Fruit fly (Drosophila melanogaster) whole organism, prepupa: ENCODE results near the gene wupA.

Experiments used
- Blimp-1 ChIP-seq: fragments of 200-800 bp; sonication (Bioruptor generic); optimal IDR thresholded peaks from 3 replicates; lab custom pipeline; 2017; ENCODE audit warnings: missing biosample characterization, missing genetic modification characterization, mild to moderate bottlenecking, moderate library complexity, missing genetic modification reagents
- CG10631 ChIP-seq: fragments of 200-800 bp; sonication (Bioruptor generic); optimal IDR thresholded peaks from 2 replicates; lab custom pipeline; 2016; ENCODE audit warnings: missing biosample characterization, missing genetic modification characterization
- CG10669 ChIP-seq: fragments of 200-800 bp; sonication (Bioruptor generic); optimal IDR thresholded peaks from 3 replicates; lab custom pipeline; 2018; ENCODE audit warnings: missing biosample characterization, mild to moderate bottlenecking, missing genetic modification characterization, moderate library complexity
- CG15336 ChIP-seq: fragments of 200-800 bp; sonication (Bioruptor generic); IDR thresholded peaks from 2 replicates; pipeline ENCODE4 v1.3.6; 2022; ENCODE audit warnings: missing biosample characterization, missing genetic modification characterization
- CG16779 ChIP-seq: fragments of 200-800 bp; sonication (Bioruptor generic); optimal IDR thresholded peaks from 3 replicates; lab custom pipeline; 2017; ENCODE audit warnings: missing biosample characterization, mild to moderate bottlenecking, missing genetic modification characterization
- CG3032 ChIP-seq: fragments of 200-800 bp; optimal IDR thresholded peaks from 2 replicates; lab custom pipeline; 2019; ENCODE audit warnings: missing biosample characterization, mild to moderate bottlenecking, missing genetic modification characterization, moderate library complexity
- CG31627 ChIP-seq: fragments of 200-800 bp; sonication (Bioruptor generic); optimal IDR thresholded peaks from 3 replicates; lab custom pipeline; 2016; ENCODE audit warnings: missing biosample characterization, missing genetic modification characterization
- CG6163 ChIP-seq: fragments of 200-800 bp; sonication (Bioruptor generic); IDR thresholded peaks from 3 replicates; pipeline ENCODE4 v1.3.6; 2022; ENCODE audit warnings: missing biosample characterization, missing genetic modification characterization
- CG6276 ChIP-seq: fragments of 200-800 bp; sonication (Bioruptor generic); optimal IDR thresholded peaks from 2 replicates; lab custom pipeline; 2017; ENCODE audit warnings: missing biosample characterization, mild to moderate bottlenecking, missing genetic modification characterization
- CG6854 ChIP-seq: fragments of 200-800 bp; sonication (Bioruptor generic); optimal IDR thresholded peaks from 2 replicates; lab custom pipeline; 2017; ENCODE audit warnings: missing biosample characterization, mild to moderate bottlenecking, missing genetic modification characterization
- Eip78C ChIP-seq: fragments of 200-800 bp; sonication (Bioruptor generic); peaks from one replicate; lab custom pipeline; 2016; ENCODE audit warnings: missing biosample characterization, missing genetic modification characterization
- Gug ChIP-seq: fragments of 200-800 bp; sonication (Bioruptor generic); IDR thresholded peaks from 2 replicates; pipeline ENCODE4 v1.3.6; 2022; ENCODE audit warnings: missing biosample characterization, missing genetic modification characterization
- Hr38 ChIP-seq: sonication (Bioruptor generic); optimal IDR thresholded peaks from 2 replicates; lab custom pipeline; 2016; ENCODE audit warnings: missing biosample characterization, missing genetic modification characterization
- Hr39 ChIP-seq: fragments of 200-800 bp; sonication (Bioruptor generic); optimal IDR thresholded peaks from 2 replicates; lab custom pipeline; 2016; ENCODE audit warnings: missing biosample characterization, missing genetic modification characterization
- Hr4 ChIP-seq: fragments of 200-800 bp; sonication (Bioruptor generic); optimal IDR thresholded peaks from 3 replicates; lab custom pipeline; 2016; ENCODE audit warnings: missing biosample characterization, missing genetic modification characterization
- Met ChIP-seq: fragments of 200-800 bp; sonication (Bioruptor generic); optimal IDR thresholded peaks from 3 replicates; lab custom pipeline; 2016; ENCODE audit warnings: missing biosample characterization, missing genetic modification characterization
- OdsH ChIP-seq: fragments of 200-800 bp; sonication (Bioruptor generic); optimal IDR thresholded peaks from 3 replicates; lab custom pipeline; 2016; ENCODE audit warnings: missing biosample characterization, missing genetic modification characterization
- Sox102F ChIP-seq: fragments of 200-800 bp; sonication (Bioruptor generic); optimal IDR thresholded peaks from 2 replicates; lab custom pipeline; 2016; ENCODE audit warnings: missing biosample characterization, mild to moderate bottlenecking, missing genetic modification characterization
- Sox14 ChIP-seq: fragments of 200-800 bp; sonication (Bioruptor generic); optimal IDR thresholded peaks from 3 replicates; lab custom pipeline; 2016; ENCODE audit warnings: missing biosample characterization, missing genetic modification characterization
- cyc ChIP-seq: fragments of 200-800 bp; sonication (Bioruptor generic); optimal IDR thresholded peaks from 3 replicates; lab custom pipeline; 2016; ENCODE audit warnings: missing biosample characterization, missing genetic modification characterization
- dac ChIP-seq: fragments of 200-800 bp; sonication (Bioruptor generic); optimal IDR thresholded peaks from 2 replicates; lab custom pipeline; 2017; ENCODE audit warnings: missing biosample characterization, mild to moderate bottlenecking, missing genetic modification characterization
- dsx ChIP-seq: fragments of 200-800 bp; optimal IDR thresholded peaks from 3 replicates; lab custom pipeline; 2019; ENCODE audit warnings: missing biosample characterization, mild to moderate bottlenecking, missing genetic modification characterization, moderate library complexity; ENCODE audit not compliant: poor library complexity, severe bottlenecking
- eg ChIP-seq: fragments of 200-800 bp; sonication (Bioruptor generic); IDR thresholded peaks from 3 replicates; pipeline ENCODE4 v1.3.6; 2022; ENCODE audit warnings: missing biosample characterization, missing genetic modification characterization
- fkh ChIP-seq: fragments of 200-800 bp; sonication (Bioruptor generic); optimal IDR thresholded peaks from 3 replicates; lab custom pipeline; 2017; ENCODE audit warnings: missing biosample characterization, mild to moderate bottlenecking, missing genetic modification characterization, moderate library complexity
- pdm3 ChIP-seq: fragments of 200-800 bp; sonication (Bioruptor generic); optimal IDR thresholded peaks from 3 replicates; lab custom pipeline; 2016; ENCODE audit warnings: missing biosample characterization, missing genetic modification characterization
- salr ChIP-seq, 2 experiments: fragments of 200-800 bp; sonication (Bioruptor generic); optimal IDR thresholded peaks; 3 replicates each; lab custom pipeline; 2016 to 2018; ENCODE audit warnings: missing biosample characterization in 2 of 2, missing genetic modification characterization in 2 of 2, mild to moderate bottlenecking in 1 of 2
- spab ChIP-seq: fragments of 200-800 bp; sonication (Bioruptor generic); optimal IDR thresholded peaks from 2 replicates; lab custom pipeline; 2017; ENCODE audit warnings: missing biosample characterization, mild to moderate bottlenecking, missing genetic modification characterization, missing genetic modification reagents
- ss ChIP-seq, 2 experiments: fragments of 200-800 bp; sonication (Bioruptor generic); optimal IDR thresholded peaks; 2 replicates in 1 of 2; 3 replicates in 1 of 2; lab custom pipeline; 2017 to 2018; ENCODE audit warnings: mild to moderate bottlenecking in 2 of 2, missing biosample characterization in 2 of 2, missing genetic modification characterization in 2 of 2, moderate library complexity in 1 of 2
- svp ChIP-seq: fragments of 200-800 bp; sonication (Bioruptor generic); peaks from one replicate; lab custom pipeline; 2016; ENCODE audit warnings: missing biosample characterization, missing genetic modification characterization
- vri ChIP-seq: fragments of 200-800 bp; sonication (Bioruptor generic); optimal IDR thresholded peaks from 3 replicates; lab custom pipeline; 2016; ENCODE audit warnings: missing biosample characterization, mild to moderate bottlenecking, missing genetic modification characterization

Gene wupA

DNA sequence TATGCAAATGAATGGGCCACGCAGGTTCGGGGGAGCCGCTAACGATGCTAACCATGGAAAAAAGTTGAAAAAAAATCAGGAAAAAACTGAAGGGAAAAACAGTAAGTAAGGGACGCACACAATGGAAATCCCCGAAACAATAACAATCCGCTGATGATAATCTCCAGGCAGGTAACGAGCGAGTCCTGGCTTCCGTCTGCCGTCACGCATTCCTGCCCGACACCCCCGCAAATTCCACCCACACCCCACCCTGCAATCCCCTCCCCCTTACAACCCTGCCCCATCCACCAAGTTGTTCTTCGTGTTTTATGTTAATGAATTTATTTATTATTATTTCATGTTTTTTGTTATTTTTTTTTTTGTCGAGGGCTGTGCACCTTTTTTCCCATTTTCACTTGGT lies 34.6 kb upstream of the wupA start:
- no peak for TF ChIP-seq CG10631 (GFP tag; lab: Kevin White, UChicago)
- TF ChIP-seq cyc (GFP tag; lab: Kevin White, UChicago) = no peak
- no peak for TF ChIP-seq dsx (GFP tag; lab: Kevin White, UChicago)
- no peak for TF ChIP-seq Gug (GFP tag; lab: Robert Waterston, UW)
- TF ChIP-seq Blimp-1 (GFP tag; lab: Kevin White, UChicago) = no peak
- no peak for TF ChIP-seq Sox102F (GFP tag; lab: Kevin White, UChicago)
- no peak for TF ChIP-seq Hr39 (GFP tag; lab: Kevin White, UChicago)
- no peak for TF ChIP-seq eg (GFP tag; lab: Robert Waterston, UW)
- no peak for TF ChIP-seq svp (GFP tag; lab: Kevin White, UChicago)
- TF ChIP-seq, all 60 proteins: peak for 0

DNA sequence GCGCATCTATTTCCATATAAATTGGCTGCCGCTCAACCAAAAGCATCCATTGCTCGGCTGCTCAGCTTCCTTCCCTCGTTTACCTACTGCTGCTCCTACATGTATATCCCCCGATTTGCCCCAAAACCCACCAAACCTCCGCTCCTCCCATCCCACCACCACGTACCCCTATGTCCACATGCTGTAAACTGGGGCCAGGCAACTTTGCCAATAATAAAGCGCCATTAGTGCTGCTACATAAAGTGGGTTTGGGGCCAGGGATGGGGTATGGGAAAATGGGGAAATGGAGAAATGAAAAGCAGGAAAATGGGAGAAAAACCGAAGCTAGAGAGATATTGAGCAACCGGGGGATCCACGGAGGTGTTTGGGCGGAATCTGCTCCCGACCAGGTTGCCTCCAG lies 32.6 kb upstream of the wupA start:
- TF ChIP-seq ss (GFP tag; optimal IDR thresholded peaks at IDR 0.05; lab: Kevin White, UChicago) = no peak
- TF ChIP-seq cyc (GFP tag; lab: Kevin White, UChicago) = no peak
- TF ChIP-seq pdm3 (GFP tag; lab: Kevin White, UChicago) = no peak
- no peak for TF ChIP-seq Hr4 (GFP tag; lab: Kevin White, UChicago)
- TF ChIP-seq spab = no peak
- no peak for TF ChIP-seq CG16779 (tag; lab: Kevin White, UChicago)
- TF ChIP-seq CG6276 = no peak
- TF ChIP-seq CG10669 (GFP tag; lab: Kevin White, UChicago) = no peak
- no peak for TF ChIP-seq Hr39 (GFP tag; lab: Kevin White, UChicago)

DNA sequence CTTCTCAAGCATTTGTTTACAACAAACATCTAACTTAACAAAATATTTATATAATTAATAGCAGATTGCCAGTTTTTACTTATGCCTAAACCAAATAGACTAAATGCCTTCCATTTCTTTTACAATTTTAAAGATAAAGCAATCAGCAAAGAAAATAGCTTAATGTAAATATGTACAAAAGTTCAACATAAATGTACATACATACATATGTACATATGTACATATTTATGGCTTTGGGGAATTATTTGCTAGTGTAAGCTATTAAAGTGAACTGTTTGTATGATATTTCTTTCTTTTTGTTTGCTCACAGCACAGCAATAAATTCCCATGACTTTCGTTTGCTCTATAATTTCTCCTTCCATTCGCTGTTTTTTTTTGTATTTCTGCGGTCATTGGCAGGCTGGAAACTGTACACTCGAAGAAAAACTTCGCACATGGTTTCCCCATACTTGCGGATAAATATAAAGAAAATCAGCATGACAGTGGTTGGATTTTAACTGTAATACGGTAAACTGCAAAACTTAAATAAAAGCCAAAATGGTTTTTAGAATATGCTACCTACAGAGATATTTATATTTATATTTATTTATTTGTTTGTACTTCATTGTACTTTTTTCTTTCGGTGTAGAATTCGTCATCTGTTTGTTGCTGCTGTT lies 24.3 kb upstream of the wupA start:
- TF ChIP-seq Sox102F (GFP tag; lab: Kevin White, UChicago) (no peak), spab (no peak), fkh (GFP tag; lab: Kevin White, UChicago) (peak; percentile 29), CG16779 (tag; lab: Kevin White, UChicago) (no peak), CG15336 (GFP tag; lab: Robert Waterston, UW) (no peak), Hr38 (no peak), CG10669 (GFP tag; lab: Kevin White, UChicago) (no peak), Met (no peak), CG6854 (GFP tag; lab: Kevin White, UChicago) (no peak), CG6163 (GFP tag; lab: Robert Waterston, UW) (no peak), CG31627 (GFP tag; lab: Kevin White, UChicago) (no peak), svp (GFP tag; lab: Kevin White, UChicago) (peak; percentile 6), Gug (GFP tag; lab: Robert Waterston, UW) (no peak), Sox14 (GFP tag; lab: Kevin White, UChicago) (no peak), CG10631 (GFP tag; lab: Kevin White, UChicago) (no peak)
- TF ChIP-seq, all 60 proteins: peak for 2

DNA sequence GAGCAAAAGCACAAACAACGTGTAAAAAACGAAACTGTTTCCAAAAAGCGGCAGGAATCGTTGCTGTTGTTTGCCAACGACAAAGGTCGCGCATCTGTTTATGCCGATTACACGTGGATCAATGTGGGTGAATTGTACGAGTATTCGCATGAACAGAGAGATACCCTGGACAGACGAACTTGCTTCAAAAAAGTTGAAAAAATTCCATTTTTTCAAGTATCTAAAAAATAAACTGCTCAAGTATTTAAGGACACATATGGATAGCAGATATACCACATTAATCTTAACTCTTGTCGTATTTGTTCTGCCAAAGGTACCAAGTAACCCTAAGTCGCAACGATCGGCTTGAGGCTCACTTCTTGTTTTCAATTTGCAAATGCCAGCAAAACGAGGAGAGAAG lies 23.2 kb upstream of the wupA start:
- peak; percentile 68 for TF ChIP-seq svp (GFP tag; lab: Kevin White, UChicago)
- TF ChIP-seq Eip78C (GFP tag; lab: Kevin White, UChicago) = peak; percentile 60
- no peak for TF ChIP-seq OdsH (GFP tag; lab: Kevin White, UChicago)

DNA sequence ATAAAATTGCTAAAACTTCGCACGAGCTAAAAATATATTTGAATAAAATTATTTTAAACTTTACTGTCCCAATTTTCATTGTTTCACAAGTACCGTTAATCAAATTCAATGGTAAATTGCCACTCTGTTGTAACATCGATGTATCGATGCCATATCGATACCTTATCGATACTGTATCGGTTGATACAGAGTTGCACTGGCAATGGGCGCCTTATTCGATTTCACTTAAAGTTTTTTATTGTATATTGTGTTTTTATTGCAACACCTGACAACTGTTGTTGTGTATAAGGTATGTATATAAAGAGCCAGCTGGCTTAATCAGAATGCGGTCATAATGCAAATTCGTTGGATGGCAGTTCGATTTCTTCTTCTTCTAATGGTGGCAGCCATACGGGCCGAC lies 21.6 kb upstream of the wupA start, which contains the start of gene CG43229:
TSS of gene CG43229 (plus strand) at position 246 of the 400 bp plus-strand sequence.
- TF ChIP-seq Hr38 (no peak), Eip78C (GFP tag; lab: Kevin White, UChicago) (peak; percentile 26)

DNA sequence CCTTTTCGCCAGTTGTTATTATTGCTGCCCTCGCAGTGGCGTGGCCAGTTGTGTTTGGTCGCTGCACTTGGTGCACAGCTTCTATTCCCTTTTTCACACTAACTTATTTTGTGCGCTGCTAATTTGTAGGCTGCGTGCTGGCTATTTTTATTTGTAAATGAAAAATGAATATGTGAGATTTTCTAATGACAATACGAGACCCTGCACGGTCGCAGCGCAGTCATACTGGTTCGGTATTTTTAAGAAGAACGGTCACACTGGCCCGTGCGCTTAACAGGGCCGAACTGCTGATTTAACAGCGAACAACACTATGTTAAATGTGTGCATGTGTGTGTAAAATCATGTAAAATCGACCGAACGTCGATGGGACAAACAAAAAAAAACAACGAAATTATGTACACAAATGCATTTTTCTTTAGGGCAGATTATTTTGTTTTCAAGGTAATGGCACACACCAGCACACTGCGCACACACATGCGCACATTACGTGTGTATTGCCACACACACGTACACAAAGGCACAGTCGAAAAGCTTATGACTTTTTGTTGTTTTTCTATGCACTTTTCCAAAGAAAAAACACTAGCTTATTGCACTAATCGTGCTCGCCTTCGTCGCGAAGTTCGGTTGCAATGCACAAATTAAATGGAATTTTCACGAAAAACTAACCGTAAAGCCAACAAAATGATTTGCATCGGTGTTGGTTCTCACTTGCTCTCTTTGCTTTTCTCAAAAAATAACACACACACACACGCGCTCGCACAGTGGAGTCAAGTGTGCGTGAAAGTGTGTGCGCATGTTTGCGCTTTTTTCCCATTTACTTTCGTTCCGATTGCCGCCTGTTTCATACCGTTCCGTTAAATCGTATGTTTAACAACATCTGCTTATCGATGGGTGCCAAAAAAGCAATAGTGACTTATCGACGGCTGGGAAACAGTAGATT lies 20.5 kb upstream of the wupA start, which contains the start of gene ari-1:
TSS of gene ari-1 (minus strand) at position 875 of the 940 bp plus-strand sequence.
- TF ChIP-seq vri (GFP tag; lab: Kevin White, UChicago) (peak; percentile 13), CG3032 (tag; lab: Kevin White, UChicago) (no peak), Met (no peak), Eip78C (GFP tag; lab: Kevin White, UChicago) (peak; percentile 67), dac (peak; percentile 12), Sox102F (GFP tag; lab: Kevin White, UChicago) (peak; percentile 16), salr (GFP tag; optimal IDR thresholded peaks at IDR 0.05; lab: Kevin White, UChicago) (no peak), CG6854 (GFP tag; lab: Kevin White, UChicago) (no peak), cyc (GFP tag; lab: Kevin White, UChicago) (no peak), CG31627 (GFP tag; lab: Kevin White, UChicago) (no peak), CG15336 (GFP tag; lab: Robert Waterston, UW) (0 out of 2 replicates have a peak, but pooled peaks have one; percentile 22), ss (GFP tag; optimal IDR thresholded peaks at IDR 0.05; lab: Kevin White, UChicago) (peak in 1 of 2 experiments; percentile 33), CG6276 (peak; percentile 22), fkh (GFP tag; lab: Kevin White, UChicago) (peak; percentile 47)
- TF ChIP-seq, all 60 proteins: peak for 8
